Worm (Caenorhabditis elegans) whole organism, dauer: ENCODE results near the gene F35H12.6.

Experiments
- unc-62 ChIP-seq: sonication (generic microtip); optimal IDR thresholded peaks from 2 replicates; lab custom pipeline; 2017; ENCODE audit warnings: missing biosample characterization, missing genetic modification reagents, missing genetic modification characterization

Gene F35H12.6

ce11 chrX:912990-913389 lies at the start of gene F35H12.6:
Gene F35H12.6, plus strand, starts transcription at chrX:913290.
- TF ChIP-seq unc-62 (GFP tag; lab: Kevin White, UChicago) = no peak

ce11 chrX:863478-863877 lies 49.6 kb upstream of the F35H12.6 start, which contains the start of gene cdo-1:
Gene cdo-1, minus strand, starts transcription at chrX:863578.
- no peak for TF ChIP-seq unc-62 (GFP tag; lab: Kevin White, UChicago)

ce11 chrX:864293-864731 lies 48.8 kb upstream of the F35H12.6 start:
- no peak for TF ChIP-seq unc-62 (GFP tag; lab: Kevin White, UChicago)

ce11 chrX:865214-865613 lies 47.9 kb upstream of the F35H12.6 start:
- no peak for TF ChIP-seq unc-62 (GFP tag; lab: Kevin White, UChicago)

- TF ChIP-seq unc-62 (GFP tag; lab: Kevin White, UChicago) = no peak
Measured at ce11 chrX:871020-871419, 42.1 kb upstream of the F35H12.6 start, which contains the start of gene lgl-1. Gene lgl-1, minus strand, starts transcription at chrX:871089.

- TF ChIP-seq unc-62 (GFP tag; lab: Kevin White, UChicago) = no peak
Measured at ce11 chrX:871957-872715, 41.0 kb upstream of the F35H12.6 start, which contains the start of gene F56F10.1. Gene F56F10.1, plus strand, starts transcription at chrX:872603.

- no peak for TF ChIP-seq unc-62 (GFP tag; lab: Kevin White, UChicago)
Measured at ce11 chrX:873634-874033, 39.5 kb upstream of the F35H12.6 start.

ce11 chrX:876935-877334 lies 36.2 kb upstream of the F35H12.6 start, which contains the start of gene ZC13.1:
Gene ZC13.1, plus strand, starts transcription at chrX:877239.
- TF ChIP-seq unc-62 (GFP tag; lab: Kevin White, UChicago) = no peak

ce11 chrX:880367-880766 lies 32.7 kb upstream of the F35H12.6 start, which contains the start of gene ZC13.2:
Gene ZC13.2, plus strand, starts transcription at chrX:880667.
- no peak for TF ChIP-seq unc-62 (GFP tag; lab: Kevin White, UChicago)

- TF ChIP-seq unc-62 (GFP tag; lab: Kevin White, UChicago) = no peak
Measured at ce11 chrX:888294-888693, 24.8 kb upstream of the F35H12.6 start, which contains the start of gene mam-1. Gene mam-1, minus strand, starts transcription at chrX:888394.

- no peak for TF ChIP-seq unc-62 (GFP tag; lab: Kevin White, UChicago)
Measured at ce11 chrX:897948-898347, 15.1 kb upstream of the F35H12.6 start, which contains the start of gene mab-7. Gene mab-7, minus strand, starts transcription at chrX:898048.

ce11 chrX:902512-902911 lies 10.6 kb upstream of the F35H12.6 start, which contains the start of gene ZC13.10:
Gene ZC13.10, minus strand, starts transcription at chrX:902612.
- TF ChIP-seq unc-62 (GFP tag; lab: Kevin White, UChicago) = no peak

ce11 chrX:910337-910736 lies 2.8 kb upstream of the F35H12.6 start:
- no peak for TF ChIP-seq unc-62 (GFP tag; lab: Kevin White, UChicago)

ce11 chrX:912564-912963 lies 526 bp upstream of the F35H12.6 start:
- TF ChIP-seq unc-62 (GFP tag; lab: Kevin White, UChicago) = no peak

ce11 chrX:915510-915909 lies 2.4 kb downstream of the F35H12.6 start, which contains the start of gene sel-12:
Gene sel-12, plus strand, starts transcription at chrX:915867.
- no peak for TF ChIP-seq unc-62 (GFP tag; lab: Kevin White, UChicago)

ce11 chrX:918097-918496 lies 5.0 kb downstream of the F35H12.6 start, which contains the start of gene F35H12.5:
Gene F35H12.5, plus strand, starts transcription at chrX:918397.
- TF ChIP-seq unc-62 (GFP tag; lab: Kevin White, UChicago) = no peak
